Fruit fly (Drosophila melanogaster): ENCODE results near the gene CG4896.

The CG4896 gene

dm6 chr2L:1150554-1150953 is 26.9 kb upstream of the CG4896 start, which contains the start of the genes Tfb4 and Vps29:
Tfb4 (minus strand) TSS chr2L:1150677.
Vps29 (plus strand) TSS chr2L:1150766.
- peak; percentile 74 for TF ChIP-seq br (GFP tag; optimal IDR thresholded peaks at IDR 0.05)
- no peak for TF ChIP-seq Rel (GFP tag; optimal IDR thresholded peaks at IDR 0.05)
- TF ChIP-seq Rel (tag; optimal IDR thresholded peaks at IDR 0.05) = peak; percentile 59
- peak; percentile 7 for TF ChIP-seq sv (GFP tag; optimal IDR thresholded peaks at IDR 0.05)
- TF ChIP-seq ey (GFP tag; optimal IDR thresholded peaks at IDR 0.05) = peak; percentile 67
- TF ChIP-seq Hr83 (GFP tag; optimal IDR thresholded peaks at IDR 0.05; ENCODE audit: poor library complexity, severe bottlenecking) = peak; percentile 97
- no peak for TF ChIP-seq dsf (GFP tag; optimal IDR thresholded peaks at IDR 0.05; ENCODE audit: borderline replicate concordance)
- TF ChIP-seq HLH106 (tag; optimal IDR thresholded peaks at IDR 0.05) = peak; percentile 40
- peak in 1 of 2 experiments; percentile 83 for TF ChIP-seq foxo (GFP tag; optimal IDR thresholded peaks at IDR 0.05)
- no peak for TF ChIP-seq brk (GFP tag; optimal IDR thresholded peaks at IDR 0.05)
- no peak for TF ChIP-seq rgr (GFP tag; optimal IDR thresholded peaks at IDR 0.05)
- peak; percentile 77 for TF ChIP-seq h (GFP tag; optimal IDR thresholded peaks at IDR 0.05)
- peak; percentile 1 for TF ChIP-seq CG32264 (GFP tag; optimal IDR thresholded peaks at IDR 0.05)
- TF ChIP-seq Abd-B (GFP tag; optimal IDR thresholded peaks at IDR 0.05) = no peak
- TF ChIP-seq Myc (optimal IDR thresholded peaks at IDR 0.05) = no peak
- TF ChIP-seq GATAd (GFP tag; optimal IDR thresholded peaks at IDR 0.05) = peak; percentile 10
- TF ChIP-seq psq (GFP tag; optimal IDR thresholded peaks at IDR 0.05) = peak; percentile 43
- no peak for TF ChIP-seq CrebA (GFP tag; optimal IDR thresholded peaks at IDR 0.05; ENCODE audit: borderline replicate concordance)
- TF ChIP-seq OdsH (GFP tag; optimal IDR thresholded peaks at IDR 0.05) = peak; percentile 61
- no peak for TF ChIP-seq Dfd (GFP tag; optimal IDR thresholded peaks at IDR 0.05)

DNA sequence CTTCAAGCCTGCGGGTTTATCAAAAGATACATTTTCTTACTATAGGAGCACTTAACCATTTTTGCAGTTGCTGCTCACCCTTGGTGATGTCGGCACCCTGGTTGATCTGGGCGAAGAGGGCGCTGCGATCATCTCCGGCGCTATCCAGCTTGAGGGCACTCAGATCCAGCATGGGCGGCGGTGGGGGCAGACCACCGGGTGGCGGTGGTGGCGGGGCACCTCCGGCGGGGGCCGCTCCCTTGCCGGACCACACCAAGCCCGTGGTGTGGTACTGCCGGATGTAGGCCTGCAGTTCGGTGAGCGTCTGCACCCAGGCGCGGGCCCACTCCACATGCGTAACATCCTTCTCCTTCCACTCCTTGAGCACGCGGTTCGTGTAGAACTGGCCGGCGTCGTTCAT is 24.8 kb upstream of the CG4896 start:
- TF ChIP-seq Dfd (GFP tag; optimal IDR thresholded peaks at IDR 0.05) = peak; percentile 99
- no peak for TF ChIP-seq Hr83 (GFP tag; optimal IDR thresholded peaks at IDR 0.05; ENCODE audit: poor library complexity, severe bottlenecking)

dm6 chr2L:1156592-1157249 is 20.8 kb upstream of the CG4896 start:
- no peak for TF ChIP-seq ey (GFP tag; optimal IDR thresholded peaks at IDR 0.05)
- no peak for TF ChIP-seq pan (optimal IDR thresholded peaks at IDR 0.05)
- no peak for TF ChIP-seq jim (GFP tag; optimal IDR thresholded peaks at IDR 0.05)
- TF ChIP-seq woc (GFP tag; optimal IDR thresholded peaks at IDR 0.05) = no peak
- TF ChIP-seq Dfd (GFP tag; optimal IDR thresholded peaks at IDR 0.05) = no peak
- no peak for TF ChIP-seq brk (GFP tag; optimal IDR thresholded peaks at IDR 0.05)
- no peak for TF ChIP-seq Hr83 (GFP tag; optimal IDR thresholded peaks at IDR 0.05; ENCODE audit: poor library complexity, severe bottlenecking)
- no peak for TF ChIP-seq dl (GFP tag; optimal IDR thresholded peaks at IDR 0.05; ENCODE audit: insufficient read depth in 1 of 2, partially characterized antibody in 2 of 2)
- TF ChIP-seq CrebA (GFP tag; optimal IDR thresholded peaks at IDR 0.05; ENCODE audit: borderline replicate concordance) = no peak
- TF ChIP-seq Rel (GFP tag; optimal IDR thresholded peaks at IDR 0.05) = no peak
- no peak for TF ChIP-seq Rel (tag; optimal IDR thresholded peaks at IDR 0.05)
- TF ChIP-seq Dif (GFP tag; optimal IDR thresholded peaks at IDR 0.05; ENCODE audit: partially characterized antibody) = no peak
- no peak for TF ChIP-seq Hnf4 (GFP tag; optimal IDR thresholded peaks at IDR 0.05)
- TF ChIP-seq rgr (GFP tag; optimal IDR thresholded peaks at IDR 0.05) = no peak
- no peak for TF ChIP-seq Sp1 (GFP tag; optimal IDR thresholded peaks at IDR 0.05)
- TF ChIP-seq sv (GFP tag; optimal IDR thresholded peaks at IDR 0.05) = no peak
- TF ChIP-seq usp (GFP tag; optimal IDR thresholded peaks at IDR 0.05) = no peak
- TF ChIP-seq Abd-B (GFP tag; optimal IDR thresholded peaks at IDR 0.05) = no peak
- no peak for TF ChIP-seq Jra (GFP tag; optimal IDR thresholded peaks at IDR 0.05)
- no peak for TF ChIP-seq tai (GFP tag; optimal IDR thresholded peaks at IDR 0.05)

dm6 chr2L:1157357-1157678 is 20.2 kb upstream of the CG4896 start:
- no peak for TF ChIP-seq CG32264 (GFP tag; optimal IDR thresholded peaks at IDR 0.05)
- peak; percentile 20 for TF ChIP-seq fru (GFP tag; optimal IDR thresholded peaks at IDR 0.05)
